Fruit fly (Drosophila melanogaster) whole organism, adult: ENCODE results near the gene CG42810.

ENCODE experiments used
- CG11617 ChIP-seq: fragments of 200-800 bp; sonication (Bioruptor generic); optimal IDR thresholded peaks from 2 replicates; lab custom pipeline; 2017; ENCODE audit warnings: mild to moderate bottlenecking, missing biosample characterization, missing genetic modification reagents, missing genetic modification characterization
- CG12768 ChIP-seq: fragments of 200-800 bp; sonication (Bioruptor generic); optimal IDR thresholded peaks from 2 replicates; lab custom pipeline; 2017; ENCODE audit warnings: missing biosample characterization, missing genetic modification characterization, mild to moderate bottlenecking, moderate library complexity, missing genetic modification reagents
- CG7045 ChIP-seq: fragments of 200-800 bp; sonication (Bioruptor generic); optimal IDR thresholded peaks from 2 replicates; lab custom pipeline; 2017; ENCODE audit warnings: missing biosample characterization, mild to moderate bottlenecking, missing genetic modification characterization
- Clk ChIP-seq: fragments of 200-800 bp; sonication (Bioruptor generic); optimal IDR thresholded peaks from 2 replicates; lab custom pipeline; 2017; ENCODE audit warnings: missing biosample characterization, missing genetic modification characterization
- kay ChIP-seq: fragments of 200-800 bp; sonication (Bioruptor generic); peaks from one replicate; lab custom pipeline; 2016; ENCODE audit warnings: missing biosample characterization, missing genetic modification characterization, borderline replicate concordance
- tj ChIP-seq: fragments of 200-800 bp; sonication (Bioruptor generic); optimal IDR thresholded peaks from 3 replicates; lab custom pipeline; 2017; ENCODE audit warnings: missing biosample characterization, mild to moderate bottlenecking, missing genetic modification characterization, moderate library complexity

DNA sequence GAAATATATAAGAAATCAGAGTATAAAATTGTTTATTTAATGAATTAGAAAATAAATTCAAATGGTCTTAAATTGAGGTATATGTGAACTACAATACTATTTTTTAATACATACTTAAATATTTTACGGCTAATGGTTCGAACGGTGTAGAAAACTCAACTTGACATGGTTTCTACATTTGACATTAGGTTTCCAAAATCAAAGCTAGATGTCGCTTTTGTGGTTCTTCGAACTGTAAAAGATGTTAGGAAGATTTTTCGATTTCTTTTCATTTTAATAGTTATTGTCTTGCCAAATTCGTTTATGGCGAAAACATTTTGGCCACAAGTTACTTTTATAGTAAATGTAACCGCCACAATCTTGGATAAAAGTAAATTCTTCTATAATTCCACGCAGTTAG, 40.9 kb downstream of the CG42810 start:
- TF ChIP-seq Clk (GFP tag; lab: Kevin White, UChicago) = no peak
- TF ChIP-seq kay (GFP tag; lab: Kevin White, UChicago) = no peak
- TF ChIP-seq tj (GFP tag; lab: Kevin White, UChicago) = no peak
- no peak for TF ChIP-seq CG12768 (GFP tag; lab: Kevin White, UChicago)
- TF ChIP-seq CG11617 = no peak
- TF ChIP-seq CG7045 = no peak
